Worm (Caenorhabditis elegans): ENCODE results near the gene mmaa-1.

The mmaa-1 gene

DNA sequence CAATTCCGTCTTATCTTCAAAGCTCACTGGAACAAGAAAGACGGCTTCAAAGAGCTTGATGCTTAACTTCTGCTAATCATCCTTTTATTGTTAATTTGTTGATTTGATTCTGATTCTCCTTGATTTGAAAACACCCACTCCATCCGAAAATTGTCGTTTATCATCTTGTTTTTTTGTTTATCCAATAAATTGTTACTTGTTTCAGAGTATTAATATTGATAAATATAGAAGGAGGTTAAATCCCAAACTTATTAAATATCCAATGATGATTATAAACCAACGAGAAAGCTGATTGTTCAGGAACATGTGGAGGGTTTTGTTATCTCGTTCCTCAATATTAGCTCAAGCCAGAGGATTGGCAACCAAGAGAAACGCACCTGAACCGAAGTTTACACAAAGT lies 11.8 kb upstream of the mmaa-1 start, which contains the start of gene F10E7.6:
F10E7.6 (plus strand) TSS at position 301 of the 400 bp plus-strand sequence.
- TF ChIP-seq nhr-237 (tag; optimal IDR thresholded peaks at IDR 0.05), result no peak
- TF ChIP-seq C04F5.9 (tag; optimal IDR thresholded peaks at IDR 0.05), result no peak
- TF ChIP-seq mab-9 (GFP tag; IDR thresholded peaks at IDR 0.05), result no peak
- TF ChIP-seq nhr-28 (tag; optimal IDR thresholded peaks at IDR 0.05), result no peak
- no peak for TF ChIP-seq ceh-90 (tag; optimal IDR thresholded peaks at IDR 0.05)
- no peak for TF ChIP-seq nhr-11 (tag; optimal IDR thresholded peaks at IDR 0.05)
- no peak for TF ChIP-seq C16A3.4 (tag; optimal IDR thresholded peaks at IDR 0.05)
- no peak for TF ChIP-seq hlh-4 (tag; optimal IDR thresholded peaks at IDR 0.05)
- TF ChIP-seq egl-27 (tag; optimal IDR thresholded peaks at IDR 0.05), result no peak
- TF ChIP-seq nhr-12 (tag; optimal IDR thresholded peaks at IDR 0.05), result no peak

DNA sequence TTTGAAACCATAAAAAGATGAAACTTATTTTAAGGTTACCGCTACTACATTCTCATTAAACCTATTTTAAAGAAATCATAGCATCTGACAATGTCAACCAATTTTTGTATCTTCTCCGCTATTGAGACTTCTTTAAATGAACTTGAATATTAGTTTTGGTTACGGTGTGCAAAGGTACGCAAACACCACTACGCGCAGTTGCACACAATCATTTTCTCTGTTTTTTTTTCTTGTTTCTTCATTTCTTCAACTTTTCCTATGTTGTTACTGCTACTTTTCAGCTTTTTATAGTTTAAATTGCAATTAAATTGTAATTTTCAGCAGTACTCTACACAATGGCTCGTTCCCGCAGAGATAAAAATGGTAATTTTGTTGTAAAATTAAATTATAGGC lies 10.7 kb upstream of the mmaa-1 start, which contains the start of gene F10E7.5:
F10E7.5 (plus strand) TSS at position 322 of the 393 bp plus-strand sequence.
- peak; percentile 97 to 99 for TF ChIP-seq lsy-2 (tag; optimal IDR thresholded peaks at IDR 0.05)
- TF ChIP-seq xbp-1 (tag; optimal IDR thresholded peaks at IDR 0.05), result peak; percentile 44
- no peak for TF ChIP-seq skn-1 (tag; optimal IDR thresholded peaks at IDR 0.05)
- no peak for TF ChIP-seq egl-27 (tag; optimal IDR thresholded peaks at IDR 0.05)
- TF ChIP-seq ceh-8 (GFP tag; optimal IDR thresholded peaks at IDR 0.05), result no peak
- TF ChIP-seq lin-15B (tag; optimal IDR thresholded peaks at IDR 0.05), result peak; percentile 0
- TF ChIP-seq nhr-71 (tag; optimal IDR thresholded peaks at IDR 0.05), result peak; percentile 53
- TF ChIP-seq nhr-12 (tag; optimal IDR thresholded peaks at IDR 0.05), result no peak
- TF ChIP-seq vab-15 (tag; optimal IDR thresholded peaks at IDR 0.05), result no peak
- no peak for TF ChIP-seq ceh-88 (GFP tag; IDR thresholded peaks at IDR 0.05)
- TF ChIP-seq blmp-1 (tag; optimal IDR thresholded peaks at IDR 0.05), result peak; percentile 61
- TF ChIP-seq fkh-8 (tag; optimal IDR thresholded peaks at IDR 0.05), result no peak
- TF ChIP-seq nhr-20 (tag; optimal IDR thresholded peaks at IDR 0.05), result peak; percentile 15
- no peak for TF ChIP-seq nhr-19 (GFP tag; conservative IDR thresholded peaks at IDR 0.05)
- TF ChIP-seq dsc-1 (tag; optimal IDR thresholded peaks at IDR 0.05), result peak; percentile 19
- TF ChIP-seq dpl-1 (GFP tag; optimal IDR thresholded peaks at IDR 0.05), result peak; percentile 21 to 69 (median 68)
- peak; percentile 69 for TF ChIP-seq snu-23 (GFP tag; optimal IDR thresholded peaks at IDR 0.05)
- peak; percentile 94 for TF ChIP-seq F16B12.6 (tag; optimal IDR thresholded peaks at IDR 0.05)
- peak; percentile 40 for TF ChIP-seq unc-130 (tag; optimal IDR thresholded peaks at IDR 0.05)
- no peak for TF ChIP-seq lin-14 (GFP tag; optimal IDR thresholded peaks at IDR 0.05)
- peak; percentile 34 for TF ChIP-seq swsn-7 (tag; optimal IDR thresholded peaks at IDR 0.05)
- TF ChIP-seq ceh-82 (tag; optimal IDR thresholded peaks at IDR 0.05), result peak; percentile 44 to 58 (median 44)
- no peak for TF ChIP-seq pqm-1 (tag; optimal IDR thresholded peaks at IDR 0.05)
- peak; percentile 53 for TF ChIP-seq rnt-1 (tag; optimal IDR thresholded peaks at IDR 0.05)
- TF ChIP-seq nhr-85 (tag), result peak; percentile 48
- TF ChIP-seq nhr-47 (tag; optimal IDR thresholded peaks at IDR 0.05), result peak; percentile 55
- peak; percentile 83 for TF ChIP-seq mep-1 (tag; optimal IDR thresholded peaks at IDR 0.05)
- peak; percentile 35; the same call in 1 of the 2 replicates for TF ChIP-seq isw-1 (GFP tag; IDR thresholded peaks at IDR 0.05)
- TF ChIP-seq unc-86 (tag; optimal IDR thresholded peaks at IDR 0.05), result peak; percentile 14
- TF ChIP-seq C16A3.4 (tag; optimal IDR thresholded peaks at IDR 0.05), result peak; percentile 66
- TF ChIP-seq nhr-90 (tag; optimal IDR thresholded peaks at IDR 0.05; ENCODE audit: poor library complexity), result peak; percentile 33
- TF ChIP-seq snpc-4 (tag; optimal IDR thresholded peaks at IDR 0.05), result peak; percentile 23
- peak; percentile 30 for TF ChIP-seq jun-1 (tag; optimal IDR thresholded peaks at IDR 0.05)
- TF ChIP-seq lin-13 (GFP tag; optimal IDR thresholded peaks at IDR 0.05), result no peak
- peak; percentile 23 for TF ChIP-seq fos-1 (tag; optimal IDR thresholded peaks at IDR 0.05)
- TF ChIP-seq aly-2 (tag; optimal IDR thresholded peaks at IDR 0.05), result peak; percentile 40
- peak; percentile 51 to 68 for TF ChIP-seq lin-35 (GFP tag; optimal IDR thresholded peaks at IDR 0.05)
- peak; percentile 59 to 69 for TF ChIP-seq efl-1 (optimal IDR thresholded peaks at IDR 0.05)
- TF ChIP-seq efl-1 (GFP tag; optimal IDR thresholded peaks at IDR 0.05 in 1 of 2), result peak; percentile 66 to 95
- peak in 1 of 2 experiments; percentile 36 for TF ChIP-seq mdl-1 (tag; optimal IDR thresholded peaks at IDR 0.05)
- no peak for TF ChIP-seq sup-37 (GFP tag; optimal IDR thresholded peaks at IDR 0.05)
- TF ChIP-seq unc-62 (GFP tag; optimal IDR thresholded peaks at IDR 0.05), result no peak
- no peak for TF ChIP-seq fkh-10 (GFP tag; optimal IDR thresholded peaks at IDR 0.05)

Data from whole organism, L1 larva.